Worm (Caenorhabditis elegans): ENCODE data around the gene Y43F8C.15.

DNA sequence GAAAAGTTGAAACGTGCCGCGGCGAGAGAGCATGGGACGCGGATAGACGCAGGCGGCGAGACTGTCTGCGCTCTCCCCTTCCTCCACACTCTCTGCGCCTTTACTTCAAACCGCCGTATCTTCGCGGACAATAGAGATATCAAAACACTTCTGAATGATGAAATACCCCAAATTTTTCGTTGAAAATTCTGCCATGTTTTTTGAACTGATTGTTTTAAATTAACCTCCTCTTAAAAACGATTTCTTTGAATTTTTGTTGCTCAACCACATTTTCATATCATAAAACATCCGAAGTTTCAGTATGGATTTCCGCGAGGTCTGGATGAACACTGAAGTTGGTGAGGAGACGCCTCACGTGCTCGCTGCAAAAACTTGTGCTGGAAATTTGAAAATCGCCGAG is 40.5 kb downstream of the Y43F8C.15 start, which contains the start of gene Y43F8C.11:
- no peak for TF ChIP-seq him-1 (tag; optimal IDR thresholded peaks at IDR 0.05)
- TF ChIP-seq W03F9.2 (tag; optimal IDR thresholded peaks at IDR 0.05) = no peak
